Fruit fly (Drosophila melanogaster): Measurements from ENCODE around the gene CG7298.

DNA sequence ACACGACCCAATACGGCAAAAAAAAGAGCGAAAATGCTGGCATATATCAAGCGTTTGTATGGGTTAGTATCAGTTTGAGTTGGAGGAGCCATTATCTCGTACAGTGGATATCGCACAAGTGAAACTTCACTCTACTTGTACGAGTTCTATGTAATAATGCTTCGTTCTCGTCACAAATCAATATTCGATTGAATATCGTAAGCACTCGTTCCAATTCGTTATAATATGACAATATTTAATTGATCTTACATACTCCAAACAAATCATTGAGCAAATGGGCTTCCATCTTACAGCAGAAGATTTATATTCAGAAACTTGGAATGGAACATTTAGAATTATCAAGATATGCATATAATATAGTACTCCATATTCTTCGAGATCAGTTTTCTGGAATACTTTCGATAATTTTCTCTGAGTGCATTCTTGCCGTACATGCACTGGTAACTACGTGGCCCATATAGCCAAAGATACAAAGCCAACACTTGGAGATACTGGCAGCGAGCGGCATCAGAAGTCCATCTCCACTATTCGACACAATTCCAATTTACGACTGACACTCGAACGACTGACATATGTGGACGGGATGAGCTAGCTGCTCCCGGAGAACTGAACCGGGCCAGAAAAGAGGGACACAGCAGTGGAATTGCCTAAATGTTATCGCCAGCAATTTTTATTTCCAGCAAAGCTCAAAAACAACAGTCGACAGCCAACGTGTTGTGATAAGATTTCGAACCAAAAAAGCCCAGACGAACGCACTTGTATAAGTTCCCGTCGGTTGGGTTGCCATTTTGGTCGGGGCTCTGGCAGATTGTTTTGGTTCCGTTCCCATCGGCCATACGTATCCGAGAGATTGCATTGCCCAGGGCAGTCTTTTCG, 10.4 kb downstream of the CG7298 start:
- no peak for TF ChIP-seq CG17806 (tag; optimal IDR thresholded peaks at IDR 0.05)
- TF ChIP-seq CG9948 (tag; optimal IDR thresholded peaks at IDR 0.05) = no peak

Measured in whole organism, pupa.